Fruit fly (Drosophila melanogaster): ENCODE measurements around the gene CG3078.

CG3078 gene

DNA sequence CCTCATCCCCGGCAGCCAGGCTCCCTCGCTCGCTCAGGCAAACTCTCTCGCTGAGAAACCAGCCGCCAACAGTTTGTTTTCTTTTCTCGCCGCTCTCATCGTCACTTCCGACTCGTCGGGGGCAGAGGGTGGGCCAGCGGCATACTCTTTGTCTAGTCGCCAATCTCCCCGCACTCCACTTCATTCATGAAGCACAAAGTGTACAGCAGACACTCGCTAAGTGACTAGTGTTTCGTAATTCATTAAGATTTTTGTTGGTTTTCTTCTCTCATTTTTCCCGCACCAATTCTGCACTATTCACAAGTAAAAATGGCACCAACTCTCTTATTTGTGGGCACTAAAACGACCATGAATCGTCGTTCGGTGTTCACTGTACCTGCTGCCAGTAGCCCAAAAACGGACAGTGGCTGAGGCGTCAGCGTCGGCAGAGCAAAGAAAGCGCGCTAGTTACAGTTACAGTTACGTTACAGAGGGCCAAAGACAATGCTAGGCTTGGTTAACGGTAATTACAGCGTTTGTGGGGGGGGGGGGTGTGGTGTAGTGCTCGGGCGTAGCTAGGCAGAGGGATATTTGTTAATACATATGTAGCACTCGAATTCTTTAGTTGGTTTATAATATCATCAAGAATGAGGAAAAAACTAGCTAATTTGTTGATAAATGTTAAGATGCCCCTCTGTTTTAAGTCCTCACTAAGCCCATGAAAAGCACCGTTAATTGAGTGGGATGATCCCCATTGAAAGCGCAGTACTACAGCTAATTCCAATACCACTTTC lies 38.0 kb upstream of the CG3078 start:
- TF ChIP-seq gl (tag; optimal IDR thresholded peaks at IDR 0.05), result peak; percentile 71
- peak; percentile 90 for TF ChIP-seq CG8159 (tag; optimal IDR thresholded peaks at IDR 0.05)
- peak; percentile 86 for TF ChIP-seq CG10348 (GFP tag; IDR thresholded peaks at IDR 0.05)
- TF ChIP-seq Snoo (tag; optimal IDR thresholded peaks at IDR 0.05), result peak; percentile 89
- peak; percentile 93 for TF ChIP-seq CG8301 (tag; optimal IDR thresholded peaks at IDR 0.05)
- TF ChIP-seq CG14655 (GFP tag; optimal IDR thresholded peaks at IDR 0.05), result peak; percentile 94
- peak; percentile 42 for TF ChIP-seq D1 (tag; optimal IDR thresholded peaks at IDR 0.05)
- TF ChIP-seq rn (GFP tag; IDR thresholded peaks at IDR 0.05), result peak; percentile 89
- TF ChIP-seq fd96Ca (GFP tag; IDR thresholded peaks at IDR 0.05), result peak; percentile 98
- TF ChIP-seq CG9948 (tag; optimal IDR thresholded peaks at IDR 0.05), result peak; percentile 89
- peak; percentile 96 for TF ChIP-seq Pif1A (GFP tag; optimal IDR thresholded peaks at IDR 0.05)
- TF ChIP-seq CG13204 (GFP tag; optimal IDR thresholded peaks at IDR 0.05), result peak; percentile 86
- peak; percentile 90 for TF ChIP-seq CG34367 (tag; optimal IDR thresholded peaks at IDR 0.05)
- TF ChIP-seq CG12605 (GFP tag; IDR thresholded peaks at IDR 0.05), result peak; percentile 94
- peak; percentile 94 for TF ChIP-seq Pif1B (GFP tag; optimal IDR thresholded peaks at IDR 0.05)
- TF ChIP-seq CG15710 (tag; optimal IDR thresholded peaks at IDR 0.05), result peak; percentile 93
- peak; percentile 88 for TF ChIP-seq CG17806 (tag; optimal IDR thresholded peaks at IDR 0.05)
- peak; percentile 96 for TF ChIP-seq CG32121 (GFP tag; IDR thresholded peaks at IDR 0.05)
- peak; percentile 98 for TF ChIP-seq Ets98B (GFP tag; IDR thresholded peaks at IDR 0.05)
- TF ChIP-seq CG4496 (GFP tag; IDR thresholded peaks at IDR 0.05), result peak; percentile 98
- TF ChIP-seq EcR (GFP tag; optimal IDR thresholded peaks at IDR 0.05), result peak; percentile 53

DNA sequence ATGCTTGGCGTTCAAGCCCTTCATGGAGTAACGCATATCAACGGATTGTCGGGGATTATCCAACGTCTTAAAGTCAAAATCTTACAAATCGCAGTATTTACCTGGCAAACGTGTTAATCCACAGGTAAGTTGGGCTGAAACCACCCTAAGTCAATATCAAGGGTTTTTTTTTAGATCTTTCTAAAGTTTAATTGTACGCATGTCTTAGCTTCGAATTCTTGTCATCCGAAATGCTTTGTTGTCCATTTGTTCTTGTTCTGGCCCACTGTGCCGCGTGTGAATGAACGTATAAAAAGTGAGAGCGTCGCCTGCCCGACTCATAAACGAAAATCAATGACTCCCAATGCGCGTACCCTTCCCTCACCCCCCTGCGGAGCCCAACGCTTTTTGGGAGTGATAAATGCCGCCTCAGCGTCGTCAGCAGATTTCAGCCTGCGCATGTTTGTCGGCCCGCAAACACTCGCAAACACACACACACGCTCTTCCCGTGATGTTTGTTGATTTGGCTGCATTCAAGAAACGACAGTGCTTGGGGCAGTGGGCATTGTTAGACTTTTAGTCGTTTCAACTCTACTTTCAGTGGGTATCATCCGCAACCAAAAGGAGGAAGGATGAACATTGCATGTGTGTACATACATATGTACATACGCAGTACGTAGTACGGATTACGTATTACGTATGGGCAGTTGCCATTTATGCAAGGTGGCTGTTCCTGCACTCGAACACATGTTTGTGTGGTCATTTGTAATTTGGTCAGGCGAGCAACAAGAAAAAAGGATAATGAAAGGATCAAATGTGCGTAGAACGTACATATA lies 36.8 kb upstream of the CG3078 start:
- TF ChIP-seq CG34367 (tag; optimal IDR thresholded peaks at IDR 0.05), result peak; percentile 90
- TF ChIP-seq CG15710 (tag; optimal IDR thresholded peaks at IDR 0.05), result peak; percentile 92
- TF ChIP-seq CG8159 (tag; optimal IDR thresholded peaks at IDR 0.05), result peak; percentile 95
- TF ChIP-seq Pif1A (GFP tag; optimal IDR thresholded peaks at IDR 0.05), result peak; percentile 91
- TF ChIP-seq gl (tag; optimal IDR thresholded peaks at IDR 0.05), result peak; percentile 76
- peak; percentile 61; the same call in 1 of the 2 replicates for TF ChIP-seq CG10348 (GFP tag; IDR thresholded peaks at IDR 0.05)
- peak; percentile 86 for TF ChIP-seq CG4496 (GFP tag; IDR thresholded peaks at IDR 0.05)
- TF ChIP-seq CG13204 (GFP tag; optimal IDR thresholded peaks at IDR 0.05), result peak; percentile 65
- peak; percentile 88 for TF ChIP-seq D1 (tag; optimal IDR thresholded peaks at IDR 0.05)
- peak; percentile 79 for TF ChIP-seq fd96Ca (GFP tag; IDR thresholded peaks at IDR 0.05)
- peak; percentile 94 for TF ChIP-seq Snoo (tag; optimal IDR thresholded peaks at IDR 0.05)
- peak; percentile 95 for TF ChIP-seq EcR (GFP tag; optimal IDR thresholded peaks at IDR 0.05)
- TF ChIP-seq Ets98B (GFP tag; IDR thresholded peaks at IDR 0.05), result no peak; the same call in 1 of the 2 replicates
- TF ChIP-seq CG14655 (GFP tag; optimal IDR thresholded peaks at IDR 0.05), result peak; percentile 96
- TF ChIP-seq rn (GFP tag; IDR thresholded peaks at IDR 0.05), result peak; percentile 60; the same call in 1 of the 2 replicates
- no peak for TF ChIP-seq CG12605 (GFP tag; IDR thresholded peaks at IDR 0.05)
- peak; percentile 82 for TF ChIP-seq CG17806 (tag; optimal IDR thresholded peaks at IDR 0.05)
- peak; percentile 92 for TF ChIP-seq CG9948 (tag; optimal IDR thresholded peaks at IDR 0.05)
- TF ChIP-seq CG32121 (GFP tag; IDR thresholded peaks at IDR 0.05), result peak; percentile 79
- peak; percentile 88 for TF ChIP-seq Pif1B (GFP tag; optimal IDR thresholded peaks at IDR 0.05)
- TF ChIP-seq CG8301 (tag; optimal IDR thresholded peaks at IDR 0.05), result peak; percentile 92

DNA sequence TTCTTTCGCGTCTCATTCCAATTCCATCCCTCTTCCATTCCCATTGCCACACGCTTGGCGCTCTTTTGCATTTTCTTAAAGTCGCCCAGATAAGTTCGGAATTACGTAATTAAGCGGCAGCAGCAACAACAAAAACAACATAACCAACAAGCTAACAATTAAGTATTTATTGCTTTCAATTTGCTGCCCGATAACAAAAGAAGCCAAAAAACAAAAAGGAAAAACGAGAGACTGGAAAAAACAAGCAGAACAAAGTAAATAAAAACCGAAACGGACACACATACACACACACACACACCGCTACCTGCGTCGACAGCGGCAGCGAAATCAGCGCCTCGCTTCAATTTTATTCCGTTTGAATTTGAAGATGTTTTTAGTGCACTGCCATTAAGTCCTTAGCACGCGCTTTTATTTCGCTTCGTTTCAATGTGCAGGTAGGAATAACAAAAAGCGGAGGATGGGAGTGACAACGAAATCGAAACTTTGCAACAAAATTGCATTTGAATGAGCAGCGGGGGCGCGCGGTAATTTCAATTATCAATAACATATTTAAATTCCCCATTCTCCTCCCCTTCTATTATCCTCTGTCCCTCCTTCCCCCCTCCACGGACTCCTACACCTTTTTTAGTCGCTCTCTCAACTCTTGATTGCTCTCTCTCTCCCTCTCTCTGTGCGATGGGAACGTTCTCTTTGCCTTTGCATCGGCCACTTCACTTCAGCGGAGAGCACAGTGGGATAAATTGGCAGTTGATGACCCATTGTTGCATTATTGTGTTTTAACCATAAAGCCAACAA lies 36.0 kb upstream of the CG3078 start, which contains the start of gene Raf:
Gene Raf, plus strand, starts transcription at position 32 of the 795 bp plus-strand sequence.
- TF ChIP-seq CG8159 (tag; optimal IDR thresholded peaks at IDR 0.05) (no peak), Pif1A (GFP tag; optimal IDR thresholded peaks at IDR 0.05) (no peak), Snoo (tag; optimal IDR thresholded peaks at IDR 0.05) (no peak), Ets98B (GFP tag; IDR thresholded peaks at IDR 0.05) (0 out of 2 replicates have a peak, but pooled peaks have one; percentile 54), rn (GFP tag; IDR thresholded peaks at IDR 0.05) (no peak), CG34367 (tag; optimal IDR thresholded peaks at IDR 0.05) (no peak), CG12605 (GFP tag; IDR thresholded peaks at IDR 0.05) (peak; percentile 42; the same call in 1 of the 2 replicates), D1 (tag; optimal IDR thresholded peaks at IDR 0.05) (no peak)

DNA sequence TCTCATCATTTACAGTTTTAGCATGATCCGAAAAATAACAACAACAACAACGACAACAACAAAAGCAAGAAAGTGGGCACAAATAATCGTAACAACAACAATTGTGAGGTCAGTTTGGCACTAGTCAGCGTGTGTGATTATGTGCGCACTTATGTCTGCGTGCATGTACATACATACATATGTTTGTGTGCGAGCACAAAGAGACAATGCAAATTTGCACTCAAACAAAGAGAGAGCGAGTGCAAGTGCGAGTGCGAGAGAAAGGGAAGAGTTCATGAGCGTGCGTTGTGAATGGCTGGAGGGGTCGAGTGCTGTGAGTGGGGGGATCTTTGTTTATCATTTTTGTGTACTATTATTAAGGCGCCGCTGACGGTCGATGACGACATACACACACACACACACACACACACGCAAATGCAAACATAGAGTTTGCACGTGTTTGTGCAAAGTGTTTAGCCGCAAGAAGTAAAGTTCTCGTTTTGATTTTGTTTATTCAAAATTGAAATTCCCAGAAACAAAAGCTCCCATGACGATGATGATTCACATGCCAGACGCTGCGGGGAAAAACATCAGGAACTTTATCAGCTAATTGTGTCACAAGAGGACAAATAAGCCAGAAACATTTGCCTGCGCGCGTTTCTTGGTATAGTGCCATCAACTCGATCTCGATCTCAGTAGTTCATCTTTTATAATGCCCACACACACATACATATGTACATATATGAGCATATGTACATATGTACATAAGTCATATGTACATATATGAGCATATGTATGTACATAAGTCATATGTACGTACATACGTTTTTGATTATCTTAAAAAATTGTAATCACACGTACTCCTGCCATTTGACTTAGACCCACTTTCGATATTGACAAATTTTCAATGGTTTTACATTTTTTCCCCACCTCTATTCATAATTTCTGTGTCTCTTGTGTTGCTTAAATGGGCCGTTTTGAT lies 35.1 kb upstream of the CG3078 start:
- TF ChIP-seq D1 (tag; optimal IDR thresholded peaks at IDR 0.05) (no peak), Pif1A (GFP tag; optimal IDR thresholded peaks at IDR 0.05) (peak; percentile 73), Pif1B (GFP tag; optimal IDR thresholded peaks at IDR 0.05) (peak; percentile 65), CG9948 (tag; optimal IDR thresholded peaks at IDR 0.05) (peak; percentile 36), Snoo (tag; optimal IDR thresholded peaks at IDR 0.05) (peak; percentile 73), CG17806 (tag; optimal IDR thresholded peaks at IDR 0.05) (peak; percentile 26), CG34367 (tag; optimal IDR thresholded peaks at IDR 0.05) (peak; percentile 34), CG13204 (GFP tag; optimal IDR thresholded peaks at IDR 0.05) (no peak), fd96Ca (GFP tag; IDR thresholded peaks at IDR 0.05) (peak; percentile 65; the same call in 1 of the 3 replicates), CG10348 (GFP tag; IDR thresholded peaks at IDR 0.05) (no peak), CG8301 (tag; optimal IDR thresholded peaks at IDR 0.05) (peak; percentile 30), CG8159 (tag; optimal IDR thresholded peaks at IDR 0.05) (peak; percentile 21), rn (GFP tag; IDR thresholded peaks at IDR 0.05) (0 out of 2 replicates have a peak, but pooled peaks have one; percentile 23), Ets98B (GFP tag; IDR thresholded peaks at IDR 0.05) (peak; percentile 77), EcR (GFP tag; optimal IDR thresholded peaks at IDR 0.05) (peak; percentile 91), CG14655 (GFP tag; optimal IDR thresholded peaks at IDR 0.05) (peak; percentile 47), CG4496 (GFP tag; IDR thresholded peaks at IDR 0.05) (peak; percentile 81), CG15710 (tag; optimal IDR thresholded peaks at IDR 0.05) (peak; percentile 6), gl (tag; optimal IDR thresholded peaks at IDR 0.05) (peak; percentile 28), CG32121 (GFP tag; IDR thresholded peaks at IDR 0.05) (peak; percentile 68), CG12605 (GFP tag; IDR thresholded peaks at IDR 0.05) (0 out of 2 replicates have a peak, but pooled peaks have one; percentile 38)
